Fruit fly (Drosophila melanogaster): Measurements from ENCODE around the gene Trim9.

The Trim9 gene

DNA sequence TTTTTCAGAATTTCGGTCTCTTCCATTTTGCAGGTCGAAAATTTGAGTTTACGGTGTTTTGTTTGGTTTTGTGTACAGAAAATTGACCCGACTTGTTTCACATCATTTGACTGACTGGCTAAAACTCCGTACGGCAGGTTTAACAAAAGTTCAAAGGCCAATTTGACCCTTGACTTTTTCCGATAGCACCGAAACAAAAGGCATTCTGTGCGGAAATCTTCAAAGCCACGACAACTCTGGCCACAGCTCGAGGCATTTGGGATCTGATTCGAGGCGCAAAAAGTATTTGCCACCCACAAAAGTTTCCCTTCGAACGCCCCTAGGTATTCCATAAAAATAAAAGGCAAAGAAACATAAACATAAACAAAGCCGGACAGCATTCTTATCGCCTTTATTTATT is 33.0 kb downstream of the Trim9 start, which contains the start of gene w-cup:
w-cup (minus strand) TSS at position 101 of the 400 bp plus-strand sequence.
- TF ChIP-seq Sin3A (optimal IDR thresholded peaks at IDR 0.05): no peak

DNA sequence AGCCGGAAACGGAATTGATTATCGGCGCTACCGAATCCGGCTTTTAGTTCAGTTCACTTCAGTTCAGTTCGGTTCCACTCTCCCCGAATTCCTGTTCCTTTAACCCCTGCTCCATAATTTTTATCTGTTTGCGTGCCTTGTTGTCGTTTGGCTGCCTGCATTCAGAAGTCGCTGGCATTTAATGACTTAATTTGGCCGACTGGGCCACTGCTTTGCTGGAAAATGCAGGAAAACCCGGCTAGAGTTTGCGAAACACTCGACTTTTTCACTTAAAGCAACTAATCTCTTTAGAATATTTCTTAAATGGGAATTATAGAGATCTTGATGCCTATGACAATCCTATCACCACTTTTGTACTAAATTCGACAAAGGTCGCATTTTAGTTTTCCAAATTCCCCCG is 34.8 kb downstream of the Trim9 start, which contains the start of gene CG34160:
CG34160 (plus strand) TSS at position 301 of the 400 bp plus-strand sequence.
- TF ChIP-seq psq (optimal IDR thresholded peaks at IDR 0.05) (no peak), Sin3A (optimal IDR thresholded peaks at IDR 0.05) (no peak)

DNA sequence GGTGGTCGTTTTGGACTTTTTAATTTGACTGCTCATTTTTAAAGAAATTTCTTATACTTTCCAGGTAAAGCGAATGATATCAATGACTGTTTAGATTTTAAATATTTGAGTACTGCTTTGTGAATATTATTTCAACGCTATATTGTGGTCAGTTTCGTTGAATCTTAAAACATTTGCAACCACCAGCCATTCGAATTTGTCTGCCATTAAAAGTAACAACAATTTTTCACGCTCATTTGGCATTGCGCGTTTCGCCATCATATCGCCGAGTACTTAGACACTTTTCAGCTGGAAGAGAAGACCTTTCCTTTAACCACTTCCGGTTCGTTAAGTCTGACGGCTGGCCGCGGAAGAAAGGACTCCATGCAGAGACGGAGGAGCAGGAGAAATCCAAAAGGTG is 36.9 kb downstream of the Trim9 start, which contains the start of gene CG34161:
CG34161 (minus strand) TSS at position 101 of the 400 bp plus-strand sequence.
- no peak for TF ChIP-seq ttk (optimal IDR thresholded peaks at IDR 0.05)
- TF ChIP-seq h (optimal IDR thresholded peaks at IDR 0.05): no peak

DNA sequence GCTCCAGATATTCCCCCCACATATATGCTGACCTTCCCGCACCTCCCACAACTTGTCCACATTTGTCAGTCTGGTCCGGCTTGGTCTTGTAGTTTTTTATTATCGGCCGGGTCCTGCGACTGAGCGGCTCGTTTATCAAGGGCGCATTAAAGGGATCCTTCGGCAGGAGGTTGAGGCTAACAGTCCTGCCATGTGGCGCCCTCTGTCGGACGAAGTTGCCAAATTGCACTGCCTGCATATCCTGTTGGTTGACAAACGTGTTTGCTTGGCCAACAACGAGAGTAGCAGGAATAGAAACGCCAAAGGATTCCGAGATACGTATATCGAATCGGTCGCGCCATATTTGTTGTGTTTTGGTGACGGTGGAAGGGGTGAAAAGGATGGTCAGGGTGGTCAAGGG is 58.9 kb downstream of the Trim9 start:
- no peak for TF ChIP-seq Sin3A (optimal IDR thresholded peaks at IDR 0.05)

DNA sequence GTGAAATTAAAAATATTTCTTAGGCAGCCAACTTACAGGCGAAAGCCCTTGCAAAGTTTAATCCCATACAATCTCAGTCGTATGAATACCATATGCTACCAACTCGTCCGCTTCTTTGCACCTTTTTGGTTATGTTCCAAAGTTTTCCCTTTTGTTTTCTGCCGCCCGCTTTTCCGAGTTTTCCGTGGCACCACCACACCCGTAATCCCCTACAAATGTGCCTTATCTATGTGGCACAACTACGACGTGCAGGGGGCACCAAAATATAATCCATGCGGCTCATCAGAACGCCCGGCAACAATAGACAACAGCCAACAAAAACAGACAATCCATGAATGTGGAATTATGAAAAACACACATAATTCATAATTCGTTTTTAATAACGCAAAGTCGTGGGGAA is 63.0 kb downstream of the Trim9 start:
- no peak for TF ChIP-seq h (optimal IDR thresholded peaks at IDR 0.05)
- no peak for TF ChIP-seq Myc (optimal IDR thresholded peaks at IDR 0.05)
- TF ChIP-seq insv (optimal IDR thresholded peaks at IDR 0.05): no peak
- no peak for TF ChIP-seq psq (optimal IDR thresholded peaks at IDR 0.05)

DNA sequence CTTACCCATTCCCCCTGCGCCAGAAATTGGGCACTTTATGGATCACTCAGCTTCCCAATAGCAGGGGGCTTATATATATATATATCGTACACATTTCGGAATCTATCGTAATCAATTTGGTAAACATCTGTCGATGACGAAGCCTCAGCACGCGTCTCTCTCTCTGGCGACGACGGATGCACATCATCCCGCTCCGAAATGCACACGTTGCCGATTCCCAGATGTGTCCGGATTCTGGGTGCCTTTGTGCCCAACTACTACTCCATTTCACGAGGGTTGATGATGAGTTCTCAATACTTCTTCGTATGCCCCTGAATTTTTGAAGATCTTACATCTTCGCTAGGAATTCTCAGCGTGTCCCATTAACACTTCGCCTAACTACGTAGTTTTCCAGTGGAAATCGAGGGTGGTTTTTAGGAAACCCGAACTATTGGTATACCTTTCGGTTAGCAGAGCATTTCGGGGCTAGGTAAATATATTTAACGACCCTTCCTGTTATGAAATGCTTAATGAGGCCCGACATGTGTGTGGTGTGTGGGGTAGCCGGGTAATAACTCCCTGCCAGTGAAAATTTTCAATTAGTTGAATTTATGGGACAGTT is 64.1 kb downstream of the Trim9 start:
- TF ChIP-seq ttk (optimal IDR thresholded peaks at IDR 0.05) (no peak), Sin3A (optimal IDR thresholded peaks at IDR 0.05) (no peak), Myc (optimal IDR thresholded peaks at IDR 0.05) (no peak), insv (optimal IDR thresholded peaks at IDR 0.05) (no peak), psq (optimal IDR thresholded peaks at IDR 0.05) (no peak), h (optimal IDR thresholded peaks at IDR 0.05) (no peak)

DNA sequence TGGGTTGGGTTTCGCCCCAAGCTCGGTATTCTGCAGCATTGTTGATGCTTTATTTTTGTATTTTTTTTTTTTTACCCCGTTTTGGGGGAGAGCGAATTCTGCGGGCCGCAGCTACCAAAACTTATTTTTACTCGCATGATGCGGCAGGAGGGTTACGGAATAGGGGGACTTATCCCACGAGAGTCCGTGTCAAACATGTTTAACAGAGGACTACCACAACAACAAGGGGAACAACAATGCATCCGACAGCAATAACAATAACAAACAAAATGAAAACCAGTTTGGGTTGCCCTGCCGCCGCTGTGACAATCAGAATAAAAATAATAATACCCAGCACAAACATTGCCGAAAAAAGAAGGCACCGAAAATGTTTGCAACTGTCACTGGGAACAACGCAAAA is 68.4 kb downstream of the Trim9 start:
- TF ChIP-seq Sin3A (optimal IDR thresholded peaks at IDR 0.05): no peak
- no peak for TF ChIP-seq insv (optimal IDR thresholded peaks at IDR 0.05)
- no peak for TF ChIP-seq ttk (optimal IDR thresholded peaks at IDR 0.05)
- no peak for TF ChIP-seq Myc (optimal IDR thresholded peaks at IDR 0.05)
- no peak for TF ChIP-seq h (optimal IDR thresholded peaks at IDR 0.05)
- TF ChIP-seq psq (optimal IDR thresholded peaks at IDR 0.05): no peak

DNA sequence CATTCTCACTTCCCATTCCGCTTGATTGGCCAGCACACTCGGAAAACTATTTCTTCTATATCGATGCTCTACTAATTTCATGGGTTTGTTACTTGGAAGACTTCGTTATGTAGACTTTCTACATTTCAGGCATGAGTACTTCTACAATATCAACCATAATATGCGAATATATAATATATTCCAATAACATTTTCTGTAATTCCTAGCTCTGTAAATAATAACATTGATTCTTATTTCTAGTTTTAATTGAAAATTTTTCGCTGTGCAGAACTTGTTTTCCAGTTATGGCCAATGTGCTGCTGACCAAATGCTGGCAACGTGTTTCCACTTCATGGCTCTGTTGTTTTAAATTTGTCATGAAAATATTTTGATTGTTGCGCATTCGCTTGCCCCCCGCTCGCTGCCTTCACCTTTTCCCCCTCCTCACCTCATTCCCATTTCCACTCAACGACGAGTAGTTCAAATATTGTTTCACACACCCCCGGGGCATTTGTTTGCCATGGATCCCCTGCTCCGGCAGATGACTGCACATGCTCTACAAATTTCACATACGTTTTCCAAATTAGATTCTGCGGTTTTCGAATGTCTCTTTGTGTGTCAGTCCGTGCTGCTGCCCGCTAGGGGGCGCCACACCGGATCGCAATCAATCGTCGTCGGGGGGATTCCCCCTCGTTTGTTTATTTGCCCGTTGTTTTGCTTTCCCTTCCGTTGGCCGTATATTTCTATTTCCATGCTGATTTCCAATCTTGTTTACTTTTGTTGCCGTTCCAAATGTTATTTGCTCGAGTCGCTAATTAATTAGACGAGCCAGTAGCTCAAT is 70.2 kb downstream of the Trim9 start:
- TF ChIP-seq psq (optimal IDR thresholded peaks at IDR 0.05): no peak
- TF ChIP-seq h (optimal IDR thresholded peaks at IDR 0.05): no peak
- TF ChIP-seq ttk (optimal IDR thresholded peaks at IDR 0.05): no peak
- no peak for TF ChIP-seq Sin3A (optimal IDR thresholded peaks at IDR 0.05)
- no peak for TF ChIP-seq Myc (optimal IDR thresholded peaks at IDR 0.05)
- TF ChIP-seq insv (optimal IDR thresholded peaks at IDR 0.05): no peak

DNA sequence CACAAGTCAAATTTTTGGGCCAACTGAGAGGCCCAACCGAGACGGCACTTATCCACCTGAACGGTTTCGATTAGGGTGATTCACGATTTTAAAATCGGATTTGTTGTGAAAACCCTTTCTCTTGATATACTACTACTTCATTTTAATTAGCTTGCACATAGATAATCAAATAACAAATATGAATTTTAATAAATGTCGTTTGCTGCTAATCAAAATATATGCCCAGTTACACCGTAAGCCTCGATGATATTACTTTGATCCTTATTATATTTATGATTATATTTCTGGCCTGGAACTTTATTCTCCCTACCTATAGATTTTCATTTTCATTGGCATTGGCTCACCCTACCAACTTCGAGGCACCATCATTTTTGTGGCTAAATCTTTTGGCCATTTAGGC is 71.2 kb downstream of the Trim9 start:
- TF ChIP-seq Myc (optimal IDR thresholded peaks at IDR 0.05): no peak
- TF ChIP-seq ttk (optimal IDR thresholded peaks at IDR 0.05): no peak
- TF ChIP-seq h (optimal IDR thresholded peaks at IDR 0.05): no peak
- no peak for TF ChIP-seq psq (optimal IDR thresholded peaks at IDR 0.05)
- TF ChIP-seq insv (optimal IDR thresholded peaks at IDR 0.05): no peak
- TF ChIP-seq Sin3A (optimal IDR thresholded peaks at IDR 0.05): no peak

DNA sequence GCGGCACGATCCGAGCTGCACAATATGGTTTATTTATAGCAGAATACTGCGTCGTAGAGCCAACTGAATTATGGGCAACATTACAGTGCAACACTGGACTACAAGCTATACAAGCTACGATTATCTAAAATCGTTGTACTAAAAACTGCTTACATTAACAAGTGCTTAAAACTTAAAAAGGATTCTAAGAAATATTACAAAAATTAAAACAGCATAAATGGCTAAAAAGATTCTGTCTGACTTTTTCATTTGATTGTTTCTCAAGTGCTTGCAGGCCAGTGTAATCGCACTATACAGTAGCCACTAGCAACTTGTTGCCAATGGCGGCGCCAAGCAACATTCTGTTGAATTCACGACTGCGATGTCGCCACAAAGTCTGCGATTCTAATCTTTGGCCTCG is 72.1 kb downstream of the Trim9 start:
- TF ChIP-seq ttk (optimal IDR thresholded peaks at IDR 0.05) (no peak), Sin3A (optimal IDR thresholded peaks at IDR 0.05) (no peak), psq (optimal IDR thresholded peaks at IDR 0.05) (no peak), h (optimal IDR thresholded peaks at IDR 0.05) (no peak), Myc (optimal IDR thresholded peaks at IDR 0.05) (no peak), insv (optimal IDR thresholded peaks at IDR 0.05) (no peak)

DNA sequence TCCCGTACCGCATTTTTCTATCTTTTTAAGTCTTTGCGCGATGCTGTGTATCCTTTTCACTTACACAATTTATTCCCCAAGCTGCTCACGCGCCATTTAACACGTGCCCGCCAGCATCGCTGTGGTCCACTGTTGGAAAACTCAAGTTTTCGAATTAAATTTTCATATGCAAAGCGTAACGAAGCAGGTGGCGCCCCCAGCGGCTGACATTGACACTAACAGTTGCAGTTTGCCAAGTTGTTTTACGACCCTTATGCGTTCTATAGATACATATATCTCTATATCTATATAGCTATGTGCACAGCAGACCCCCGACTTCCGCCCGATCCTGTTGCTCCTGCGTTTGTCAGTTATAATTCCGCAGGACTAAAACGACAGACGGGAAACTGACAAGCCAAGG is 81.3 kb downstream of the Trim9 start:
- TF ChIP-seq h (optimal IDR thresholded peaks at IDR 0.05) (no peak), Sin3A (optimal IDR thresholded peaks at IDR 0.05) (no peak), psq (optimal IDR thresholded peaks at IDR 0.05) (no peak)

DNA sequence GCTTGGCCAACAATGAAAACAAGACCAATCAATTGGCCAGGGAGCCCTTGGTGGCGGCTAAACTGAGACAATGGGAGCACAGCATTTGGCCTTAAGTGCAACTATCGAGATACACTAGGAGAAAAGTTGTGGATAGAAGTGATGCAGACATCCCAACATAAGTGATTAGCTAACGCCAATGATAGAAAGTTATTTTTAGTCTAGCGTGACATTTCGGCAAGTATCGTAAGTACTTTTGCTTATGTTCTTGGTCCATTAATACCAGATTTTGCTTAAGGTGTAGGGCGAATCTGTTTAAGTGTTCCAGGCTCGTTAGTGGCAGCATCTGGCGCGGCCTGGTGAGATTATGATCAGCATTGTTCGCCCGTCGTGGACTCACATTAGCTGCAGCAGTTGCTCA is 88.0 kb downstream of the Trim9 start:
- TF ChIP-seq Sin3A (optimal IDR thresholded peaks at IDR 0.05) (no peak), Myc (optimal IDR thresholded peaks at IDR 0.05) (no peak), insv (optimal IDR thresholded peaks at IDR 0.05) (no peak), psq (optimal IDR thresholded peaks at IDR 0.05) (no peak), ttk (optimal IDR thresholded peaks at IDR 0.05) (no peak), h (optimal IDR thresholded peaks at IDR 0.05) (no peak)

DNA sequence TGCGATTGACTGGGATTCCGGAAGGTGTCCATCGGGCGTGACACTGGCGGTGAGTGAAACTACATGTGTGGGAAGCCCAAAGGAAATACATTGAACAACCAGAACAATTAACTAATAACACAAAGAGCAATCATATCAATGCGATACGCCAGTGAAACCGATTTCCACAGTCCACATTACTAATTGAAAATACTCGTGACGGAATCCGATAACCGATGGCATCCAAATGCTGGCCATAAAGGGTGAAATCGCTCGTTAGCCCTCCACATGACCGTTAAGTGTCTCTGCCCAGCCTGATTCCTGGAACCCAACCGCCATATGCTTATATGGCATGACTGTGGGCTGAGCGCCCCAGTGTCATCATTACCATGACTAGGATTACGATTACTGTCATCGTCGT is 93.7 kb downstream of the Trim9 start, which contains the start of gene CG7329:
CG7329 (minus strand) TSS at position 101 of the 400 bp plus-strand sequence.
- TF ChIP-seq Myc (optimal IDR thresholded peaks at IDR 0.05) (no peak), h (optimal IDR thresholded peaks at IDR 0.05) (no peak), insv (optimal IDR thresholded peaks at IDR 0.05) (no peak), psq (optimal IDR thresholded peaks at IDR 0.05) (no peak), Sin3A (optimal IDR thresholded peaks at IDR 0.05) (no peak), ttk (optimal IDR thresholded peaks at IDR 0.05) (no peak)
